Fruit fly (Drosophila melanogaster): Measurements from ENCODE around the gene RanBP3.

RanBP3 gene

dm6 chr3R:23732990-23733512, 19.6 kb downstream of the RanBP3 start, which contains the start of the genes Hmgcr and Rpn9 (continued):
- TF ChIP-seq CG1647 (GFP tag; optimal IDR thresholded peaks at IDR 0.05) (no peak), Lhr (GFP tag; optimal IDR thresholded peaks at IDR 0.05) (peak; percentile 79), CG31365 (tag; optimal IDR thresholded peaks at IDR 0.05) (no peak), gro (GFP tag; optimal IDR thresholded peaks at IDR 0.05) (peak; percentile 27), CG8359 (GFP tag; optimal IDR thresholded peaks at IDR 0.05; ENCODE audit: borderline replicate concordance) (peak; percentile 9), ewg (GFP tag; optimal IDR thresholded peaks at IDR 0.05) (peak; percentile 70), gsb-n (tag; optimal IDR thresholded peaks at IDR 0.05) (peak; percentile 49), Jarid2 (GFP tag; optimal IDR thresholded peaks at IDR 0.05) (peak; percentile 86), CoRest (tag; optimal IDR thresholded peaks at IDR 0.05) (peak; percentile 55), nau (GFP tag; optimal IDR thresholded peaks at IDR 0.05) (peak; percentile 22), stc (GFP tag; IDR thresholded peaks at IDR 0.05) (no peak), CG13296 (GFP tag; optimal IDR thresholded peaks at IDR 0.05) (peak; percentile 18), CG12299 (tag; optimal IDR thresholded peaks at IDR 0.05) (peak; percentile 52), gcm (GFP tag; optimal IDR thresholded peaks at IDR 0.05) (peak; percentile 30), cato (GFP tag; optimal IDR thresholded peaks at IDR 0.05; ENCODE audit: borderline replicate concordance) (no peak), zen2 (GFP tag; IDR thresholded peaks at IDR 0.05; ENCODE audit: partially characterized antibody) (0 out of 3 replicates have a peak, but pooled peaks have one; percentile 5), CG15479 (GFP tag; optimal IDR thresholded peaks at IDR 0.05) (no peak), Ada2b (GFP tag; IDR thresholded peaks at IDR 0.05) (no peak), Bteb2 (GFP tag; optimal IDR thresholded peaks at IDR 0.05) (no peak), nerfin-2 (GFP tag; IDR thresholded peaks at IDR 0.05; ENCODE audit: partially characterized antibody) (no peak), twi (tag; optimal IDR thresholded peaks at IDR 0.05) (peak; percentile 43), CG8089 (GFP tag; optimal IDR thresholded peaks at IDR 0.05) (peak; percentile 0), lab (GFP tag; optimal IDR thresholded peaks at IDR 0.05) (peak; percentile 32), Rx (GFP tag; IDR thresholded peaks at IDR 0.05) (no peak), CTCF (GFP tag; optimal IDR thresholded peaks at IDR 0.05) (peak; percentile 58), zen (tag; optimal IDR thresholded peaks at IDR 0.05) (peak; percentile 45), CG8290 (GFP tag; optimal IDR thresholded peaks at IDR 0.05) (peak; percentile 8), CG8290 (tag; optimal IDR thresholded peaks at IDR 0.05) (peak in 1 of 2 experiments; percentile 47), oc (tag; optimal IDR thresholded peaks at IDR 0.05) (no peak), pum (GFP tag; optimal IDR thresholded peaks at IDR 0.05) (no peak), ci (GFP tag; IDR thresholded peaks at IDR 0.05) (peak; percentile 65; the same call in 2 of the 3 replicates), Opbp (GFP tag; IDR thresholded peaks at IDR 0.05; ENCODE audit: partially characterized antibody) (0 out of 3 replicates have a peak, but pooled peaks have one; percentile 48), Ets65A (GFP tag) (peak; percentile 6), row (GFP tag; IDR thresholded peaks at IDR 0.05) (0 out of 3 replicates have a peak, but pooled peaks have one; percentile 17), CG3407 (GFP tag; optimal IDR thresholded peaks at IDR 0.05) (no peak), HmgD (GFP tag; optimal IDR thresholded peaks at IDR 0.05) (no peak), Nf-YA (GFP tag; IDR thresholded peaks at IDR 0.05) (no peak), slp2 (GFP tag; optimal IDR thresholded peaks at IDR 0.05) (no peak), CG18599 (GFP tag; optimal IDR thresholded peaks at IDR 0.05) (no peak), mirr (GFP tag; optimal IDR thresholded peaks at IDR 0.05) (no peak), CG7556 (GFP tag; optimal IDR thresholded peaks at IDR 0.05) (no peak), Side (GFP tag; optimal IDR thresholded peaks at IDR 0.05) (no peak), sna (GFP tag; IDR thresholded peaks at IDR 0.05; ENCODE audit: partially characterized antibody) (no peak), lbe (GFP tag; optimal IDR thresholded peaks at IDR 0.05) (no peak), CG13424 (tag; optimal IDR thresholded peaks at IDR 0.05) (peak; percentile 28), MESR4 (GFP tag; optimal IDR thresholded peaks at IDR 0.05) (peak; percentile 66), CG14667 (GFP tag; IDR thresholded peaks at IDR 0.05) (no peak), CG15601 (tag; optimal IDR thresholded peaks at IDR 0.05) (peak; percentile 76), tup (GFP tag; optimal IDR thresholded peaks at IDR 0.05) (no peak), ap (GFP tag; IDR thresholded peaks at IDR 0.05) (no peak)
